Fruit fly (Drosophila melanogaster) whole organism, adult: ENCODE results near the gene CG4301.

Experiments used
- Crg-1 ChIP-seq: fragments of 200-800 bp; sonication (Bioruptor generic); optimal IDR thresholded peaks from 2 replicates; lab custom pipeline; 2016; ENCODE audit warnings: missing biosample characterization, missing genetic modification characterization
- cic ChIP-seq: fragments of 200-800 bp; sonication (Bioruptor generic); optimal IDR thresholded peaks from 2 replicates; lab custom pipeline; 2017; ENCODE audit warnings: missing biosample characterization, mild to moderate bottlenecking, missing genetic modification characterization, moderate library complexity
- pad ChIP-seq: fragments of 200-800 bp; sonication (Bioruptor generic); optimal IDR thresholded peaks from 3 replicates; lab custom pipeline; 2017; ENCODE audit warnings: missing biosample characterization, missing genetic modification characterization, mild to moderate bottlenecking, moderate library complexity, missing genetic modification reagents

- TF ChIP-seq cic (GFP tag; lab: Kevin White, UChicago) (no peak), Crg-1 (GFP tag; lab: Kevin White, UChicago) (no peak), pad (GFP tag; lab: Kevin White, UChicago) (no peak)
These were observed at the start of gene CG4301 for dm6 chrX:16405209-16405608.
